Worm (Caenorhabditis elegans) whole organism, young adult: Measurements from ENCODE around the gene unc-32.

Experiments used
- B0261.1 ChIP-seq: sonication (generic microtip); optimal IDR thresholded peaks from 2 replicates; lab custom pipeline; 2016; ENCODE audit warnings: mild to moderate bottlenecking, missing genetic modification characterization, moderate library complexity, missing compliant biosample characterization
- B0336.3 ChIP-seq: fragments of 200-800 bp; sonication (Bioruptor generic); IDR thresholded peaks from 2 replicates; pipeline ENCODE4 v1.3.6; 2022; ENCODE audit warnings: missing genetic modification characterization, missing compliant biosample characterization
- C06A6.2 ChIP-seq: fragments of 200-800 bp; sonication (Bioruptor generic); conservative IDR thresholded peaks from 2 replicates; pipeline ENCODE4 v1.3.6; 2022; ENCODE audit warnings: missing genetic modification characterization, missing compliant biosample characterization
- D2030.7 ChIP-seq: fragments of 200-800 bp; sonication (Bioruptor generic); IDR thresholded peaks from 2 replicates; pipeline ENCODE4 v1.3.6; 2022; ENCODE audit warnings: missing genetic modification reagents, missing genetic modification characterization, missing compliant biosample characterization
- F33H1.4 ChIP-seq: fragments of 200-800 bp; sonication (Bioruptor generic); IDR thresholded peaks from 2 replicates; pipeline ENCODE4 v1.3.6; 2022; ENCODE audit warnings: missing genetic modification reagents, missing genetic modification characterization, missing compliant biosample characterization
- F57A8.1 ChIP-seq: fragments of 200-800 bp; sonication (Bioruptor generic); optimal IDR thresholded peaks from 2 replicates; lab custom pipeline; 2018; ENCODE audit warnings: mild to moderate bottlenecking, missing genetic modification characterization, moderate library complexity, missing compliant biosample characterization
- F57C9.4 ChIP-seq: sonication (generic microtip); optimal IDR thresholded peaks from 2 replicates; lab custom pipeline; 2017; ENCODE audit warnings: mild to moderate bottlenecking, missing genetic modification characterization, missing compliant biosample characterization
- Y53F4B.3 ChIP-seq: fragments of 200-800 bp; sonication (Bioruptor generic); IDR thresholded peaks from 2 replicates; pipeline ENCODE4 v1.3.6; 2022; ENCODE audit warnings: missing genetic modification reagents, missing genetic modification characterization, missing compliant biosample characterization
- Y67H2A.10 ChIP-seq: fragments of 200-800 bp; sonication (Bioruptor generic); conservative IDR thresholded peaks from 2 replicates; pipeline ENCODE4 v1.3.6; 2022; ENCODE audit warnings: missing genetic modification reagents, missing genetic modification characterization, missing compliant biosample characterization
- ama-1 ChIP-seq, 3 experiments: fragments of 150-350 bp in 1 of 3; sonication (generic microtip) in 2 of 3; optimal IDR thresholded peaks; 2 replicates each; lab custom pipeline; 2014 to 2018; ENCODE audit warnings: missing biosample characterization in 2 of 3, missing genetic modification characterization in 2 of 3, missing genetic modification reagents in 2 of 3
- aptf-2 ChIP-seq: fragments of 200-800 bp; sonication (Bioruptor generic); conservative IDR thresholded peaks from 2 replicates; pipeline ENCODE4 v1.3.6; 2022; ENCODE audit warnings: missing genetic modification reagents, missing genetic modification characterization, missing compliant biosample characterization
- aptf-3 ChIP-seq: fragments of 200-800 bp; sonication (Bioruptor generic); IDR thresholded peaks from 2 replicates; pipeline ENCODE4 v1.3.6; 2022; ENCODE audit warnings: missing genetic modification characterization, missing compliant biosample characterization
- attf-5 ChIP-seq: fragments of 200-800 bp; sonication (Bioruptor generic); optimal IDR thresholded peaks from 2 replicates; lab custom pipeline; 2018; ENCODE audit warnings: mild to moderate bottlenecking, missing genetic modification characterization, missing compliant biosample characterization
- attf-6 ChIP-seq: fragments of 200-800 bp; sonication (Bioruptor generic); IDR thresholded peaks from 2 replicates; pipeline ENCODE4 v1.3.6; 2022; ENCODE audit warnings: missing genetic modification reagents, missing genetic modification characterization, missing compliant biosample characterization
- cebp-1 ChIP-seq, 2 experiments: fragments of 200-800 bp in 1 of 2; sonication (Bioruptor generic) in 1 of 2; sonication (generic microtip) in 1 of 2; IDR thresholded peaks in 1 of 2; optimal IDR thresholded peaks in 1 of 2; 2 replicates each; pipeline versions ENCODE4 v1.3.6 to Lab custom; 2017 to 2022; ENCODE audit warnings: missing compliant biosample characterization in 2 of 2, missing genetic modification characterization in 2 of 2, mild to moderate bottlenecking in 1 of 2, missing genetic modification reagents in 1 of 2, moderate library complexity in 1 of 2
- ceh-79 ChIP-seq: sonication (generic microtip); optimal IDR thresholded peaks from 2 replicates; lab custom pipeline; 2017; ENCODE audit warnings: mild to moderate bottlenecking, missing genetic modification characterization, missing compliant biosample characterization
- chd-7 ChIP-seq: sonication (generic microtip); optimal IDR thresholded peaks from 2 replicates; lab custom pipeline; 2016; ENCODE audit warnings: mild to moderate bottlenecking, missing genetic modification characterization, moderate library complexity, missing compliant biosample characterization
- dox-1 ChIP-seq: fragments of 200-800 bp; sonication (Bioruptor generic); IDR thresholded peaks from 2 replicates; pipeline ENCODE4 v1.3.6; 2022; ENCODE audit warnings: missing genetic modification reagents, missing genetic modification characterization, missing compliant biosample characterization
- dpff-1 ChIP-seq: sonication (generic microtip); optimal IDR thresholded peaks from 2 replicates; lab custom pipeline; 2017; ENCODE audit warnings: mild to moderate bottlenecking, missing genetic modification characterization, missing compliant biosample characterization
- egl-44 ChIP-seq: fragments of 200-800 bp; sonication (Bioruptor generic); IDR thresholded peaks from 2 replicates; pipeline ENCODE4 v1.3.6; 2022; ENCODE audit warnings: missing genetic modification reagents, missing genetic modification characterization, missing compliant biosample characterization
- ets-4 ChIP-seq: fragments of 200-800 bp; sonication (Bioruptor generic); optimal IDR thresholded peaks from 2 replicates; lab custom pipeline; 2018; ENCODE audit warnings: mild to moderate bottlenecking, missing genetic modification characterization, missing compliant biosample characterization
- gei-17 ChIP-seq: fragments of 200-800 bp; sonication (Bioruptor generic); optimal IDR thresholded peaks from 2 replicates; lab custom pipeline; 2018; ENCODE audit warnings: mild to moderate bottlenecking, missing genetic modification characterization, missing compliant biosample characterization
- hlh-12 ChIP-seq: sonication (generic microtip); optimal IDR thresholded peaks from 2 replicates; lab custom pipeline; 2016; ENCODE audit warnings: missing genetic modification characterization, missing compliant biosample characterization
- hlh-26 ChIP-seq: fragments of 200-800 bp; sonication (Bioruptor generic); conservative IDR thresholded peaks from 2 replicates; pipeline ENCODE4 v1.3.6; 2022; ENCODE audit warnings: missing genetic modification reagents, missing genetic modification characterization, missing compliant biosample characterization
- hmg-1.2 ChIP-seq: fragments of 200-800 bp; sonication (Bioruptor generic); IDR thresholded peaks from 2 replicates; pipeline ENCODE4 v1.3.6; 2022; ENCODE audit warnings: missing genetic modification reagents, missing genetic modification characterization, missing compliant biosample characterization
- hmg-20 ChIP-seq: fragments of 200-800 bp; sonication (Bioruptor generic); IDR thresholded peaks from 2 replicates; pipeline ENCODE4 v1.3.6; 2022; ENCODE audit warnings: missing genetic modification reagents, missing genetic modification characterization, missing compliant biosample characterization
- hsf-1 ChIP-seq: fragments of 200-800 bp; sonication (Bioruptor generic); IDR thresholded peaks from 2 replicates; pipeline ENCODE4 v1.3.6; 2022; ENCODE audit warnings: missing genetic modification reagents, missing genetic modification characterization, missing compliant biosample characterization
- lag-1 ChIP-seq: fragments of 200-800 bp; sonication (Bioruptor generic); IDR thresholded peaks from 2 replicates; pipeline ENCODE4 v1.3.6; 2022; ENCODE audit warnings: missing genetic modification reagents, missing genetic modification characterization, missing compliant biosample characterization
- let-607 ChIP-seq, 2 experiments: fragments of 200-800 bp in 1 of 2; sonication (Bioruptor generic) in 1 of 2; sonication (generic microtip) in 1 of 2; optimal IDR thresholded peaks; 2 replicates each; lab custom pipeline; 2016 to 2018; ENCODE audit warnings: mild to moderate bottlenecking in 2 of 2, missing compliant biosample characterization in 2 of 2, missing genetic modification characterization in 2 of 2, moderate library complexity in 2 of 2, missing genotype in 1 of 2
- lin-26 ChIP-seq: fragments of 200-800 bp; sonication (Bioruptor generic); IDR thresholded peaks from 2 replicates; pipeline ENCODE4 v1.3.6; 2022; ENCODE audit warnings: missing genetic modification reagents, missing genetic modification characterization, missing compliant biosample characterization
- lir-1 ChIP-seq: fragments of 200-800 bp; sonication (Bioruptor generic); conservative IDR thresholded peaks from 2 replicates; pipeline ENCODE4 v1.3.6; 2022; ENCODE audit warnings: missing genetic modification reagents, missing genetic modification characterization, missing compliant biosample characterization
- madf-6 ChIP-seq: fragments of 200-800 bp; sonication (Bioruptor generic); IDR thresholded peaks from 2 replicates; pipeline ENCODE4 v1.3.6; 2022; ENCODE audit warnings: missing genetic modification reagents, missing genetic modification characterization, missing compliant biosample characterization
- madf-8 ChIP-seq: fragments of 200-800 bp; sonication (Bioruptor generic); conservative IDR thresholded peaks from 2 replicates; pipeline ENCODE4 v1.3.6; 2022; ENCODE audit warnings: missing genetic modification reagents, missing genetic modification characterization, missing compliant biosample characterization
- mcd-1 ChIP-seq: fragments of 200-800 bp; sonication (Bioruptor generic); IDR thresholded peaks from 2 replicates; pipeline ENCODE4 v1.3.6; 2022; ENCODE audit warnings: missing genetic modification reagents, missing genetic modification characterization, missing compliant biosample characterization
- mel-28 ChIP-seq: sonication (generic microtip); optimal IDR thresholded peaks from 2 replicates; lab custom pipeline; 2016; ENCODE audit warnings: borderline replicate concordance, mild to moderate bottlenecking, missing genetic modification characterization, missing compliant biosample characterization
- mes-4 ChIP-seq: sonication (generic microtip); optimal IDR thresholded peaks from 2 replicates; lab custom pipeline; 2016; ENCODE audit warnings: missing genotype, missing genetic modification characterization, missing compliant biosample characterization
- nhr-120 ChIP-seq: fragments of 200-800 bp; sonication (Bioruptor generic); IDR thresholded peaks from 2 replicates; pipeline ENCODE4 v1.3.6; 2022; ENCODE audit warnings: missing genetic modification characterization, missing compliant biosample characterization
- nhr-179 ChIP-seq: sonication (generic microtip); optimal IDR thresholded peaks from 2 replicates; lab custom pipeline; 2016; ENCODE audit warnings: mild to moderate bottlenecking, missing genetic modification characterization, missing compliant biosample characterization
- nhr-80 ChIP-seq: sonication (generic microtip); optimal IDR thresholded peaks from 2 replicates; lab custom pipeline; 2016; ENCODE audit warnings: missing genetic modification characterization, missing compliant biosample characterization
- snpc-3.4 ChIP-seq: sonication (generic microtip); optimal IDR thresholded peaks from 2 replicates; lab custom pipeline; 2017; ENCODE audit warnings: missing genetic modification characterization, mild to moderate bottlenecking, missing compliant biosample characterization, antibody characterized with exemption, moderate library complexity, missing genotype, missing genetic modification reagents
- sptf-2 ChIP-seq: fragments of 200-800 bp; sonication (Bioruptor generic); optimal IDR thresholded peaks from 2 replicates; lab custom pipeline; 2018; ENCODE audit warnings: mild to moderate bottlenecking, missing genetic modification characterization, missing compliant biosample characterization
- tbx-9 ChIP-seq: sonication (generic microtip); optimal IDR thresholded peaks from 2 replicates; lab custom pipeline; 2016; ENCODE audit warnings: borderline replicate concordance, missing genetic modification characterization, inconsistent platforms, missing compliant biosample characterization
- unc-130 ChIP-seq: sonication (generic microtip); optimal IDR thresholded peaks from 2 replicates; lab custom pipeline; 2016; ENCODE audit warnings: missing genetic modification reagents, missing genetic modification characterization, missing compliant biosample characterization
- zim-3 ChIP-seq: sonication (generic microtip); optimal IDR thresholded peaks from 2 replicates; lab custom pipeline; 2017; ENCODE audit warnings: mild to moderate bottlenecking, missing genetic modification characterization, moderate library complexity, missing compliant biosample characterization
- ztf-25 ChIP-seq: fragments of 200-800 bp; sonication (Bioruptor generic); IDR thresholded peaks from 2 replicates; pipeline ENCODE4 v1.3.6; 2022; ENCODE audit warnings: missing genetic modification reagents, missing genetic modification characterization, missing compliant biosample characterization
- ztf-28 ChIP-seq: fragments of 200-800 bp; sonication (Bioruptor generic); IDR thresholded peaks from 2 replicates; pipeline ENCODE4 v1.3.6; 2022; ENCODE audit warnings: missing genetic modification reagents, missing genetic modification characterization, missing compliant biosample characterization
- ztf-3 ChIP-seq: fragments of 200-800 bp; sonication (Bioruptor generic); optimal IDR thresholded peaks from 2 replicates; lab custom pipeline; 2018; ENCODE audit warnings: mild to moderate bottlenecking, missing genetic modification characterization, missing compliant biosample characterization

The unc-32 gene

DNA sequence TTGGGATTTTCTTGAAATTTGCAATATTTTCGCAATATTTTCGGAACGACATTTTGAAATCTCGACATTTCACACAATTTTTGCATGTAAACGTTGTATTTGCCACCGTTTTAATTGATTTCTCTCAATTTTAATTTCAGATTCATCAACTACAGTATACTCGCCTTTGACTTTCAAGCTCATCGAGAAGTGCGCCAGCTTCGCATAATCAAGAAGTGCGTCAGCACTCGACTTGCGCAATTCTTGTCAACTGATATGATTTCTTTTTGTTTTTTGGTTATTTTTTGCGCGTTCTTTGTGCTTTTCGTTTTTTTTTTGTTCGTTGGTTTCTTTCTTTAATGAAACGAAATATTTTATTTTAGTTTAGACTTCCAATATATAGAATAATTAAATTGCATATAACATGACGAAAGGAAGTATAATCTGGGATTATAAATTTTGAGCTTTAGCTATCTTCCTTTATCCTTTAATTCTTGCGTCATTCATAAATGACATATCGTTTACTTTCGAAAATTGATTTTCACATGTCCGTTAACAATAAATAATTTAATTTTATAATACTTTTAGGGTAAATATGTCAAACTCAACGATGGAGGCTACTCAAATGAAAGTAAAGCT is 18.1 kb upstream of the unc-32 start, which contains the start of gene famh-136 (continued):
- TF ChIP-seq B0261.1 (tag; lab: Kevin White, UChicago), result no peak
- peak; percentile 36; the same call in 1 of the 2 replicates for TF ChIP-seq cebp-1 (GFP tag; IDR thresholded peaks at IDR 0.05; lab: Robert Waterston, UW)
- peak; percentile 90 for TF ChIP-seq cebp-1 (tag; optimal IDR thresholded peaks at IDR 0.05; lab: Kevin White, UChicago)
- TF ChIP-seq snpc-3.4 (tag; lab: Kevin White, UChicago), result peak; percentile 24
- TF ChIP-seq Y53F4B.3, result no peak
- no peak for TF ChIP-seq F57C9.4 (tag; lab: Kevin White, UChicago)
- TF ChIP-seq B0336.3 (GFP tag; lab: Robert Waterston, UW), result peak; percentile 82
- TF ChIP-seq lir-1 (GFP tag; lab: Robert Waterston, UW), result peak; percentile 57
- TF ChIP-seq mcd-1 (GFP tag; lab: Robert Waterston, UW), result peak; percentile 86
- no peak for TF ChIP-seq ets-4
- TF ChIP-seq attf-6, result no peak
- TF ChIP-seq dpff-1 (tag; lab: Kevin White, UChicago), result no peak
- no peak for TF ChIP-seq mes-4 (tag; lab: Kevin White, UChicago)
- TF ChIP-seq madf-6 (GFP tag; lab: Robert Waterston, UW), result peak; percentile 84
- TF ChIP-seq lag-1 (GFP tag; lab: Robert Waterston, UW), result no peak
- no peak for TF ChIP-seq aptf-2 (GFP tag; lab: Robert Waterston, UW)
- TF ChIP-seq nhr-120 (GFP tag; lab: Robert Waterston, UW), result no peak
- no peak for TF ChIP-seq chd-7
- TF ChIP-seq nhr-80 (tag; lab: Kevin White, UChicago), result peak; percentile 91
- TF ChIP-seq dox-1 (GFP tag; lab: Robert Waterston, UW), result peak; percentile 85
- peak; percentile 88 for TF ChIP-seq attf-5 (GFP tag; lab: Kevin White, UChicago)
- no peak for TF ChIP-seq ztf-25
- TF ChIP-seq F57A8.1 (GFP tag; lab: Kevin White, UChicago), result no peak
- TF ChIP-seq hmg-20 (GFP tag; lab: Robert Waterston, UW), result no peak
- peak; percentile 57 for TF ChIP-seq hmg-1.2 (GFP tag; lab: Robert Waterston, UW)
- peak; percentile 74 for TF ChIP-seq F33H1.4 (GFP tag; lab: Robert Waterston, UW)
- TF ChIP-seq hsf-1, result no peak
- no peak for TF ChIP-seq nhr-179 (tag; lab: Kevin White, UChicago)
- TF ChIP-seq egl-44, result peak; percentile 76; the same call in 1 of the 2 replicates
- TF ChIP-seq ztf-3 (GFP tag; lab: Kevin White, UChicago), result no peak
- no peak for TF ChIP-seq zim-3 (tag; lab: Kevin White, UChicago)
- peak; percentile 40 for TF ChIP-seq gei-17 (GFP tag; lab: Kevin White, UChicago)
- no peak for TF ChIP-seq hlh-12 (tag; lab: Kevin White, UChicago)
- TF ChIP-seq C06A6.2 (GFP tag; lab: Robert Waterston, UW), result 0 out of 2 replicates have a peak, but pooled peaks have one; percentile 20
- peak; percentile 39 to 76 for TF ChIP-seq let-607 (tag; optimal IDR thresholded peaks at IDR 0.05; lab: Kevin White, UChicago)
- TF ChIP-seq ama-1 (optimal IDR thresholded peaks at IDR 0.05; lab: Kevin White, UChicago), result no peak
- no peak for TF ChIP-seq ama-1 (GFP tag; optimal IDR thresholded peaks at IDR 0.05; lab: Kevin White, UChicago)
- 0 out of 2 replicates have a peak, but pooled peaks have one; percentile 20 for TF ChIP-seq Y67H2A.10
- TF ChIP-seq D2030.7 (GFP tag; lab: Robert Waterston, UW), result no peak
- no peak for TF ChIP-seq ztf-28 (GFP tag; lab: Robert Waterston, UW)
- TF ChIP-seq aptf-3, result no peak
- TF ChIP-seq mel-28 (tag; lab: Kevin White, UChicago), result no peak
- no peak for TF ChIP-seq sptf-2 (GFP tag; lab: Kevin White, UChicago)
- TF ChIP-seq hlh-26, result no peak
- TF ChIP-seq madf-8, result peak; percentile 67
- peak; percentile 4 for TF ChIP-seq unc-130 (GFP tag; lab: Kevin White, UChicago)
- TF ChIP-seq lin-26, result no peak
- no peak for TF ChIP-seq ceh-79 (tag; lab: Kevin White, UChicago)
- no peak for TF ChIP-seq tbx-9 (tag; lab: Kevin White, UChicago)
